Worm (Caenorhabditis elegans): ENCODE results near the gene adr-2.

ce11 chrIII:7203130-7203775 lies 29.4 kb downstream of the adr-2 start:
- TF ChIP-seq pes-1 (GFP tag; IDR thresholded peaks at IDR 0.05) (no peak), tbx-11 (GFP tag; IDR thresholded peaks at IDR 0.05) (no peak)

Measured in whole organism, early embryonic.